Fruit fly (Drosophila melanogaster) whole organism, adult: ENCODE data around the gene Atg3.
A peak's percentile ranks its signal among the peaks of the same experiment; 100 is the strongest.

Experiments used
- CG12768 ChIP-seq: fragments of 200-800 bp; sonication (Bioruptor generic); optimal IDR thresholded peaks from 2 replicates; lab custom pipeline; 2017; ENCODE audit warnings: missing biosample characterization, missing genetic modification characterization, mild to moderate bottlenecking, moderate library complexity, missing genetic modification reagents
- CG1620 ChIP-seq: fragments of 200-800 bp; sonication (Bioruptor generic); optimal IDR thresholded peaks from 2 replicates; lab custom pipeline; 2016; ENCODE audit warnings: missing biosample characterization, missing genetic modification characterization
- Crg-1 ChIP-seq: fragments of 200-800 bp; sonication (Bioruptor generic); optimal IDR thresholded peaks from 2 replicates; lab custom pipeline; 2016; ENCODE audit warnings: missing biosample characterization, missing genetic modification characterization
- cnc ChIP-seq, 2 experiments: fragments of >200 bp; optimal IDR thresholded peaks; 2 replicates each; lab custom pipeline; 2017
- pad ChIP-seq: fragments of 200-800 bp; sonication (Bioruptor generic); optimal IDR thresholded peaks from 3 replicates; lab custom pipeline; 2017; ENCODE audit warnings: missing biosample characterization, missing genetic modification characterization, mild to moderate bottlenecking, moderate library complexity, missing genetic modification reagents

DNA sequence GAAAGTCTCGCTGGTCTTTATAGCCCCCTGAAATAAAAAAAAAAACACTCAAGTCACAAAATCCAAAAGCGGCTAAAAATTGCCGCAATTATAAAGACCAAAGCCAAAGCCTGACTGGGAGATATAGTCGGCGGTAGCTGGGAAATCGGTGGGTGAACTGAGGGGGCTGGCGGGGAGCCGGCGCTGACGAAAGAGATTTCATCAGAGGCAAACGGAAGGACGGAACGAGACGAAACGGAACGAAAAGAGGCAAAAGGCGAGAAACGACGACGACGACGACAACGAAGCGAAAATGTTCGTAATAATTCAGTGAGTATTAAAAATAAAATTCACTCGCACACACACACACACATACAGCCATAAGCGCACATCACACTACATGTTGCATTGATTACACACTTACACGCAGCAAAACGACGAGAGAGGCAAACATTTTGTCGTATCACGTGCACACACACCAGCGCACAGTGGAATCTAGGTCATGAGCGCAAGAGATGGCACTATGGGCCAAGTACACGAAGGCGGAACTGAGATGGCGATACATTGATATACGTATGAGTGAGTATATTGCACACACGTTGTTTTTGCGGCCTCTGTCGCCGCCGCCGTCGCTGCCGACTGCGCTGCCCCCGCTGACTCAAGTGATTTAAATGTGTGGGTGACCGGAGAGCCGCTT, 10.5 kb downstream of the Atg3 start:
- TF ChIP-seq cnc (optimal IDR thresholded peaks at IDR 0.05; lab: Kevin White, UChicago) = peak; percentile 38 to 74
- TF ChIP-seq CG12768 (GFP tag; lab: Kevin White, UChicago) = peak; percentile 57
- TF ChIP-seq Crg-1 (GFP tag; lab: Kevin White, UChicago) = peak; percentile 40
- TF ChIP-seq pad (GFP tag; lab: Kevin White, UChicago) = peak; percentile 69
- TF ChIP-seq CG1620 (GFP tag; lab: Kevin White, UChicago) = no peak
